Fruit fly (Drosophila melanogaster): ENCODE data around the gene CG33985.

Gene CG33985

dm6 chr3L:15538582-15539490 lies 12.2 kb upstream of the CG33985 start (continued):
- TF ChIP-seq GATAe (GFP tag; conservative IDR thresholded peaks at IDR 0.05) (peak; percentile 63; the same call in 1 of the 2 replicates), sug (tag; optimal IDR thresholded peaks at IDR 0.05) (peak; percentile 35), cwo (GFP tag; optimal IDR thresholded peaks at IDR 0.05) (peak; percentile 84), D19A (tag; optimal IDR thresholded peaks at IDR 0.05) (peak; percentile 72), CG17829 (tag; optimal IDR thresholded peaks at IDR 0.05) (no peak), mirr (GFP tag; optimal IDR thresholded peaks at IDR 0.05) (peak; percentile 41), lab (GFP tag; optimal IDR thresholded peaks at IDR 0.05) (peak; percentile 2), Vsx1 (GFP tag; optimal IDR thresholded peaks at IDR 0.05) (peak; percentile 55)

- peak; percentile 46 for TF ChIP-seq Bteb2 (GFP tag; optimal IDR thresholded peaks at IDR 0.05)
- TF ChIP-seq pan (optimal IDR thresholded peaks at IDR 0.05): no peak
- TF ChIP-seq pan (GFP tag; optimal IDR thresholded peaks at IDR 0.05 in 1 of 2, IDR thresholded peaks at IDR 0.05 in 1 of 2): peak in 1 of 2 experiments; percentile 66
- peak; percentile 63 for TF ChIP-seq trh (GFP tag; optimal IDR thresholded peaks at IDR 0.05)
- no peak for TF ChIP-seq br (optimal IDR thresholded peaks at IDR 0.05)
- peak; percentile 45 for TF ChIP-seq mam (GFP tag; optimal IDR thresholded peaks at IDR 0.05)
- no peak for TF ChIP-seq fru (optimal IDR thresholded peaks at IDR 0.05)
- peak; percentile 57; the same call in 1 of the 2 replicates for TF ChIP-seq slbo (GFP tag; IDR thresholded peaks at IDR 0.05)
- TF ChIP-seq tio (GFP tag; optimal IDR thresholded peaks at IDR 0.05): peak; percentile 68
- no peak for TF ChIP-seq corto (GFP tag; optimal IDR thresholded peaks at IDR 0.05)
- TF ChIP-seq Max (GFP tag; optimal IDR thresholded peaks at IDR 0.05): peak; percentile 55
- TF ChIP-seq bsh (GFP tag; optimal IDR thresholded peaks at IDR 0.05): peak in 1 of 2 experiments; percentile 80
- TF ChIP-seq CG8388 (GFP tag; optimal IDR thresholded peaks at IDR 0.05): peak; percentile 77
- TF ChIP-seq CG17361 (GFP tag; IDR thresholded peaks at IDR 0.05): peak; percentile 90
- peak; percentile 46 for TF ChIP-seq CG33557 (GFP tag; optimal IDR thresholded peaks at IDR 0.05)
- TF ChIP-seq CG18619 (GFP tag; optimal IDR thresholded peaks at IDR 0.05): peak; percentile 66
- TF ChIP-seq dpn (GFP tag; optimal IDR thresholded peaks at IDR 0.05): peak; percentile 35 to 36
- TF ChIP-seq fd3F (GFP tag; optimal IDR thresholded peaks at IDR 0.05): peak; percentile 7
- TF ChIP-seq CG14441 (GFP tag; IDR thresholded peaks at IDR 0.05): 0 out of 2 replicates have a peak, but pooled peaks have one; percentile 41
- TF ChIP-seq Myb (GFP tag; optimal IDR thresholded peaks at IDR 0.05): peak; percentile 12
- TF ChIP-seq tin (GFP tag; optimal IDR thresholded peaks at IDR 0.05): peak; percentile 48
- TF ChIP-seq vnd (GFP tag; IDR thresholded peaks at IDR 0.05; ENCODE audit: partially characterized antibody): no peak
- peak; percentile 25 for TF ChIP-seq CG12236 (GFP tag; optimal IDR thresholded peaks at IDR 0.05)
- peak; percentile 10 for TF ChIP-seq HLH54F (GFP tag; optimal IDR thresholded peaks at IDR 0.05)
- TF ChIP-seq CG7839 (tag; optimal IDR thresholded peaks at IDR 0.05): peak; percentile 84
- peak; percentile 29 for TF ChIP-seq disco-r (GFP tag; optimal IDR thresholded peaks at IDR 0.05)
- no peak for TF ChIP-seq CG7928 (GFP tag; optimal IDR thresholded peaks at IDR 0.05)
- TF ChIP-seq ind (GFP tag; optimal IDR thresholded peaks at IDR 0.05): peak; percentile 64
- peak; percentile 67 for TF ChIP-seq lmd (GFP tag; IDR thresholded peaks at IDR 0.05)
- TF ChIP-seq sisA (GFP tag; IDR thresholded peaks at IDR 0.05): no peak; the same call in none of the 2 replicates
- peak; percentile 64 for TF ChIP-seq nau (GFP tag; optimal IDR thresholded peaks at IDR 0.05)
- TF ChIP-seq CG16863 (GFP tag; optimal IDR thresholded peaks at IDR 0.05): peak; percentile 47
- TF ChIP-seq ara (GFP tag; IDR thresholded peaks at IDR 0.05): peak; percentile 42; the same call in 1 of the 2 replicates
- peak; percentile 59 to 70 for TF ChIP-seq chif (GFP tag; optimal IDR thresholded peaks at IDR 0.05)
- TF ChIP-seq Bgb (GFP tag; IDR thresholded peaks at IDR 0.05; ENCODE audit: partially characterized antibody): no peak
- TF ChIP-seq CG3407 (GFP tag; optimal IDR thresholded peaks at IDR 0.05): peak; percentile 55
- peak; percentile 68 for TF ChIP-seq Blimp-1 (GFP tag; optimal IDR thresholded peaks at IDR 0.05)
- no peak for TF ChIP-seq fd64A (GFP tag; optimal IDR thresholded peaks at IDR 0.05)
Measured at dm6 chr3L:15537916-15538581, 11.4 kb upstream of the CG33985 start.

Data from whole organism, embryonic.